Worm (Caenorhabditis elegans) whole organism, early embryonic: ENCODE data around the gene ZK792.12.

Source experiments
- ama-1 ChIP-seq: fragments of 150-350 bp; optimal IDR thresholded peaks from 2 replicates; lab custom pipeline; 2014
- ceh-36 ChIP-seq: sonication (generic microtip); optimal IDR thresholded peaks from 2 replicates; lab custom pipeline; 2016; ENCODE audit warnings: missing genetic modification characterization, inconsistent platforms, missing compliant biosample characterization
- ets-7 ChIP-seq: sonication (generic microtip); optimal IDR thresholded peaks from 2 replicates; lab custom pipeline; 2016; ENCODE audit warnings: missing genotype, missing genetic modification characterization, missing compliant biosample characterization
- flt-1 ChIP-seq: fragments of 200-800 bp; sonication (Bioruptor generic); IDR thresholded peaks from 2 replicates; pipeline ENCODE4 v1.3.6; 2022; ENCODE audit warnings: missing genetic modification characterization, missing compliant biosample characterization

ce11 chrIV:11710331-11710730 is 16.7 kb downstream of the ZK792.12 start:
- TF ChIP-seq ets-7 (no peak), flt-1 (GFP tag; lab: Robert Waterston, UW) (no peak), ceh-36 (tag; lab: Kevin White, UChicago) (no peak), ama-1 (lab: Kevin White, UChicago) (no peak)
